Fruit fly (Drosophila melanogaster): ENCODE results near the gene Caf1-180.

The Caf1-180 gene

DNA sequence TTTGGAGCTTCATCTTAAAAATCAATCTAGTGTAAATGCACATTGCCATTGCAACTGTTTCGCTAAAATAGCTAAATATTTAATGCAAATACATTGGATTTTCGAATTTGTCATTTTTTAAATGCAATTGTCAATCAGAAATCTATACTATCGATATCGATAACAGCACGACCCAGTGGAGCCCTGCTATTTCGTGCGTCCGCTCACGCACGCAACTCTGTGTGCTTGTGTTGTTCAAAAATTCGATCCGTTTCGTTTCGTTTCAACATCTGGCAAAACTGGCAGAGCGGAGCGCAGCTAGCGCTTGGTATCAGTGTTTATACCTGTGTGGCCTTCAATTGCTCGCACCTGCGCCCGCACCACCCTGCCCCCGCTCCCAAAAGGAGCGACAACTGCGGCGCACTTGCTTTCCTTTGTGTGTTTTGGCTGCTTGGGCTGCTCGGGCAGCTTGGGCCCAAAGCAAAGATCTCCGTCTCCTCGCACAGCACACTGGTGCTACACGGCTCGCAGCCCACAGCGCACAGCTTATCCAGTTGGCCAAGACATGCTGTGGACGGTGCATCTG is 17.4 kb downstream of the Caf1-180 start, which contains the start of gene CG12081 (continued):
- TF ChIP-seq CG15696 (tag; optimal IDR thresholded peaks at IDR 0.05) (no peak), CG14965 (GFP tag; optimal IDR thresholded peaks at IDR 0.05; ENCODE audit: borderline replicate concordance) (no peak), CG2199 (GFP tag; IDR thresholded peaks at IDR 0.05) (0 out of 3 replicates have a peak, but pooled peaks have one; percentile 25), Gsc (GFP tag; IDR thresholded peaks at IDR 0.05) (no peak), CG10321 (GFP tag; IDR thresholded peaks at IDR 0.05) (no peak), Hmx (GFP tag; optimal IDR thresholded peaks at IDR 0.05) (no peak), lmd (GFP tag; IDR thresholded peaks at IDR 0.05) (no peak), ftz-f1 (GFP tag; optimal IDR thresholded peaks at IDR 0.05) (peak; percentile 94), Drgx (GFP tag; IDR thresholded peaks at IDR 0.05) (no peak), br (optimal IDR thresholded peaks at IDR 0.05) (no peak), sna (GFP tag; IDR thresholded peaks at IDR 0.05; ENCODE audit: partially characterized antibody) (peak; percentile 81), Atf6 (GFP tag; IDR thresholded peaks at IDR 0.05) (0 out of 2 replicates have a peak, but pooled peaks have one; percentile 15), CG4404 (GFP tag; IDR thresholded peaks at IDR 0.05) (no peak), cg (GFP tag; optimal IDR thresholded peaks at IDR 0.05) (peak; percentile 33), bab2 (GFP tag; optimal IDR thresholded peaks at IDR 0.05) (no peak), CG10209 (GFP tag; optimal IDR thresholded peaks at IDR 0.05) (no peak), Opbp (GFP tag; IDR thresholded peaks at IDR 0.05; ENCODE audit: partially characterized antibody) (peak; percentile 92), zen2 (GFP tag; IDR thresholded peaks at IDR 0.05; ENCODE audit: partially characterized antibody) (peak; percentile 84), CG6272 (GFP tag; IDR thresholded peaks at IDR 0.05) (no peak), Atf-2 (GFP tag; optimal IDR thresholded peaks at IDR 0.05) (no peak), CG1832 (GFP tag; optimal IDR thresholded peaks at IDR 0.05) (no peak), CG6683 (GFP tag; optimal IDR thresholded peaks at IDR 0.05) (no peak), Myb (GFP tag; optimal IDR thresholded peaks at IDR 0.05) (peak; percentile 80), gcm2 (GFP tag; optimal IDR thresholded peaks at IDR 0.05) (no peak), CG8944 (GFP tag; optimal IDR thresholded peaks at IDR 0.05) (no peak), Dek (tag; optimal IDR thresholded peaks at IDR 0.05) (peak; percentile 7), PHDP (tag; optimal IDR thresholded peaks at IDR 0.05) (no peak), CG4617 (GFP tag; optimal IDR thresholded peaks at IDR 0.05; ENCODE audit: borderline replicate concordance) (peak; percentile 63), CG6689 (GFP tag; IDR thresholded peaks at IDR 0.05) (no peak), Doc2 (GFP tag; IDR thresholded peaks at IDR 0.05) (no peak), nmo (GFP tag; optimal IDR thresholded peaks at IDR 0.05) (peak; percentile 35), CG2712 (tag; optimal IDR thresholded peaks at IDR 0.05) (peak; percentile 31), hb (GFP tag; IDR thresholded peaks at IDR 0.05; ENCODE audit: partially characterized antibody) (peak; percentile 85), CG10274 (GFP tag; optimal IDR thresholded peaks at IDR 0.05) (no peak), CG8359 (GFP tag; optimal IDR thresholded peaks at IDR 0.05; ENCODE audit: borderline replicate concordance) (no peak), HLH3B (GFP tag; IDR thresholded peaks at IDR 0.05) (no peak), pzg (GFP tag; optimal IDR thresholded peaks at IDR 0.05) (peak; percentile 80), sens-2 (GFP tag; IDR thresholded peaks at IDR 0.05) (no peak), pan (optimal IDR thresholded peaks at IDR 0.05) (no peak), pan (GFP tag; optimal IDR thresholded peaks at IDR 0.05 in 1 of 2, IDR thresholded peaks at IDR 0.05 in 1 of 2) (no peak), HmgD (GFP tag; optimal IDR thresholded peaks at IDR 0.05) (peak; percentile 16), knrl (GFP tag; IDR thresholded peaks at IDR 0.05; ENCODE audit: partially characterized antibody) (peak; percentile 86), CG17802 (tag; optimal IDR thresholded peaks at IDR 0.05) (peak; percentile 75), CG14860 (GFP tag; IDR thresholded peaks at IDR 0.05; ENCODE audit: partially characterized antibody) (peak; percentile 87), bbx (GFP tag; IDR thresholded peaks at IDR 0.05; ENCODE audit: partially characterized antibody) (peak; percentile 91), CG31224 (GFP tag; IDR thresholded peaks at IDR 0.05) (no peak), CG15269 (tag; optimal IDR thresholded peaks at IDR 0.05) (no peak), cas (GFP tag; IDR thresholded peaks at IDR 0.05) (no peak), Ptx1 (GFP tag; IDR thresholded peaks at IDR 0.05) (no peak), Scr (GFP tag; IDR thresholded peaks at IDR 0.05; ENCODE audit: partially characterized antibody) (peak; percentile 87)
